Worm (Caenorhabditis elegans): ENCODE results near the gene trpp-12.
A peak's percentile ranks its signal among the peaks of the same experiment; 100 is the strongest.

The trpp-12 gene

ce11 chrX:2446185-2446584 lies 36.7 kb downstream of the trpp-12 start:
- TF ChIP-seq set-16 (GFP tag; IDR thresholded peaks at IDR 0.05): peak; percentile 65
- peak in 1 of 2 experiments; percentile 94 for TF ChIP-seq unc-62 (GFP tag; optimal IDR thresholded peaks at IDR 0.05 in 1 of 2)
- TF ChIP-seq unc-62 (tag; optimal IDR thresholded peaks at IDR 0.05): no peak
- TF ChIP-seq T26A8.4 (GFP tag; IDR thresholded peaks at IDR 0.05): no peak
- no peak for TF ChIP-seq R02D3.7 (tag; optimal IDR thresholded peaks at IDR 0.05)
- peak; percentile 33 for TF ChIP-seq aha-1 (tag)
- TF ChIP-seq unc-130 (GFP tag; optimal IDR thresholded peaks at IDR 0.05): no peak

ce11 chrX:2447214-2447613 lies 37.7 kb downstream of the trpp-12 start:
- TF ChIP-seq egl-43 (GFP tag; IDR thresholded peaks at IDR 0.05): no peak
- TF ChIP-seq set-16 (GFP tag; IDR thresholded peaks at IDR 0.05): peak; percentile 34; the same call in 1 of the 2 replicates

- TF ChIP-seq F44E2.7 (GFP tag; IDR thresholded peaks at IDR 0.05) (no peak), hif-1 (tag; optimal IDR thresholded peaks at IDR 0.05) (no peak), ceh-44 (GFP tag; IDR thresholded peaks at IDR 0.05) (no peak), fos-1 (tag; optimal IDR thresholded peaks at IDR 0.05) (no peak), ctbp-1 (GFP tag; IDR thresholded peaks at IDR 0.05) (0 out of 2 replicates have a peak, but pooled peaks have one; percentile 16), mxl-3 (GFP tag; optimal IDR thresholded peaks at IDR 0.05) (no peak), nhr-111 (GFP tag; optimal IDR thresholded peaks at IDR 0.05) (no peak), zip-11 (GFP tag; IDR thresholded peaks at IDR 0.05) (no peak), aha-1 (tag) (peak; percentile 3), nhr-42 (GFP tag; IDR thresholded peaks at IDR 0.05) (no peak), dmd-9 (GFP tag; IDR thresholded peaks at IDR 0.05) (no peak), daf-19 (GFP tag; conservative IDR thresholded peaks at IDR 0.05) (no peak), nhr-77 (tag; optimal IDR thresholded peaks at IDR 0.05) (no peak), rbr-2 (tag; optimal IDR thresholded peaks at IDR 0.05) (no peak), set-16 (GFP tag; IDR thresholded peaks at IDR 0.05) (peak; percentile 50; the same call in 1 of the 2 replicates), skn-1 (tag; optimal IDR thresholded peaks at IDR 0.05) (no peak)
Measured at ce11 chrX:2450994-2451393, 41.5 kb downstream of the trpp-12 start.

- TF ChIP-seq vab-7 (GFP tag; IDR thresholded peaks at IDR 0.05): no peak
- no peak for TF ChIP-seq ceh-82 (tag; optimal IDR thresholded peaks at IDR 0.05)
- peak; percentile 14 for TF ChIP-seq hlh-11 (tag; optimal IDR thresholded peaks at IDR 0.05)
- TF ChIP-seq ztf-7 (tag; optimal IDR thresholded peaks at IDR 0.05): no peak
- no peak for TF ChIP-seq php-3 (GFP tag; IDR thresholded peaks at IDR 0.05)
- no peak for TF ChIP-seq nhr-28 (tag; optimal IDR thresholded peaks at IDR 0.05)
Measured at ce11 chrX:2452297-2452696, 42.8 kb downstream of the trpp-12 start.

ce11 chrX:2452716-2453115 lies 43.2 kb downstream of the trpp-12 start:
- TF ChIP-seq saeg-2 (GFP tag; IDR thresholded peaks at IDR 0.05) (no peak), lin-13 (GFP tag; optimal IDR thresholded peaks at IDR 0.05) (no peak), dmd-6 (GFP tag; IDR thresholded peaks at IDR 0.05) (no peak), ces-1 (GFP tag; optimal IDR thresholded peaks at IDR 0.05) (no peak), unc-39 (tag; optimal IDR thresholded peaks at IDR 0.05) (no peak), F10B5.3 (tag; optimal IDR thresholded peaks at IDR 0.05) (no peak), zfp-2 (tag; optimal IDR thresholded peaks at IDR 0.05) (no peak), attf-4 (tag; optimal IDR thresholded peaks at IDR 0.05) (no peak), hmg-1.1 (GFP tag; IDR thresholded peaks at IDR 0.05) (no peak), daf-12 (tag; optimal IDR thresholded peaks at IDR 0.05) (no peak), nhr-28 (tag; optimal IDR thresholded peaks at IDR 0.05) (no peak), jun-1 (tag; optimal IDR thresholded peaks at IDR 0.05) (no peak), ama-1 (optimal IDR thresholded peaks at IDR 0.05) (no peak), nhr-42 (GFP tag; IDR thresholded peaks at IDR 0.05) (no peak), nhr-48 (tag; optimal IDR thresholded peaks at IDR 0.05) (no peak), egl-27 (tag; optimal IDR thresholded peaks at IDR 0.05) (no peak), madf-5 (GFP tag; IDR thresholded peaks at IDR 0.05) (no peak)
